Worm (Caenorhabditis elegans): ENCODE results near the gene rpl-32.

ce11 chrII:9014877-9015505, 41.9 kb downstream of the rpl-32 start:
- TF ChIP-seq nhr-28 (tag; optimal IDR thresholded peaks at IDR 0.05) (no peak), nhr-25 (tag; optimal IDR thresholded peaks at IDR 0.05) (no peak), R02D3.7 (tag; optimal IDR thresholded peaks at IDR 0.05) (no peak)
